Fruit fly (Drosophila melanogaster): Measurements from ENCODE around the gene CG10019.

DNA sequence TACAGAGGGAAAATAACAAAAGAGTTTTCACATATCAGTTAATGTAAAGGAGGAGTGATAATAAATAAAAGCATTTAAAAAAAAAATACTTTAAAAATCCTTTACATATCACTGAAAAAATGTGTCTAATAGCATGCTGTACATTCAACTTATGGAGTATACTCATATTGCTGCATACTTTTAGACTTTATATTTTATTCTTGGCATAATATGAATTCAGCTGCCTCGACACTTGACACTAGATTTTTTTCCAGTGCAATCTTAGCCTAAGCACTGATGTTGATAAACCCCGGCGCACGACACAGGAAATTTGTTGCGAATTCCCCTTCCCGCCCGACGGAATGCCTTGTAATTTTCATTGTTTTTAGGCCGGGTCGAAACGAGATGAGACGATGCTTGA lies 10.2 kb downstream of the CG10019 start:
- no peak for TF ChIP-seq kay (GFP tag; ENCODE audit: borderline replicate concordance)
- no peak for TF ChIP-seq CG12768 (GFP tag; optimal IDR thresholded peaks at IDR 0.05)
- no peak for TF ChIP-seq CG5204 (GFP tag; optimal IDR thresholded peaks at IDR 0.05)
- no peak for TF ChIP-seq cnc (optimal IDR thresholded peaks at IDR 0.05)
- no peak for TF ChIP-seq CG14711 (tag; optimal IDR thresholded peaks at IDR 0.05)

All from whole organism, adult.